Worm (Caenorhabditis elegans): ENCODE measurements around the gene T02H6.9.

T02H6.9 gene

ce11 chrII:683467-683866, 4.8 kb downstream of the T02H6.9 start, which contains the start of gene T02H6.6:
Gene T02H6.6, plus strand, starts transcription at chrII:683767.
- TF ChIP-seq mep-1 (tag; optimal IDR thresholded peaks at IDR 0.05), result no peak
- TF ChIP-seq nhr-48 (tag; optimal IDR thresholded peaks at IDR 0.05), result no peak
- TF ChIP-seq nhr-41 (GFP tag; IDR thresholded peaks at IDR 0.05), result no peak
- TF ChIP-seq mxl-3 (GFP tag; optimal IDR thresholded peaks at IDR 0.05), result no peak
- TF ChIP-seq snpc-4 (tag; optimal IDR thresholded peaks at IDR 0.05), result no peak
- no peak for TF ChIP-seq ama-1 (optimal IDR thresholded peaks at IDR 0.05)
- no peak for TF ChIP-seq tra-1 (GFP tag; IDR thresholded peaks at IDR 0.05)
- TF ChIP-seq ztf-7 (tag; optimal IDR thresholded peaks at IDR 0.05), result no peak
- TF ChIP-seq lin-29 (GFP tag; IDR thresholded peaks at IDR 0.05), result no peak
- TF ChIP-seq aly-2 (tag; optimal IDR thresholded peaks at IDR 0.05), result no peak
- TF ChIP-seq nhr-11 (tag; optimal IDR thresholded peaks at IDR 0.05), result no peak
- TF ChIP-seq madf-9 (GFP tag; conservative IDR thresholded peaks at IDR 0.05), result no peak
- no peak for TF ChIP-seq zag-1 (tag; optimal IDR thresholded peaks at IDR 0.05)
- no peak for TF ChIP-seq Y48G9A.11 (GFP tag; IDR thresholded peaks at IDR 0.05)
- no peak for TF ChIP-seq lir-3 (tag; optimal IDR thresholded peaks at IDR 0.05)
- TF ChIP-seq F10B5.3 (tag; optimal IDR thresholded peaks at IDR 0.05), result no peak
- no peak for TF ChIP-seq hlh-30 (tag; optimal IDR thresholded peaks at IDR 0.05; ENCODE audit: insufficient read depth)
- no peak for TF ChIP-seq skn-1 (tag; optimal IDR thresholded peaks at IDR 0.05)
- TF ChIP-seq attf-4 (tag; optimal IDR thresholded peaks at IDR 0.05), result no peak

DNA sequence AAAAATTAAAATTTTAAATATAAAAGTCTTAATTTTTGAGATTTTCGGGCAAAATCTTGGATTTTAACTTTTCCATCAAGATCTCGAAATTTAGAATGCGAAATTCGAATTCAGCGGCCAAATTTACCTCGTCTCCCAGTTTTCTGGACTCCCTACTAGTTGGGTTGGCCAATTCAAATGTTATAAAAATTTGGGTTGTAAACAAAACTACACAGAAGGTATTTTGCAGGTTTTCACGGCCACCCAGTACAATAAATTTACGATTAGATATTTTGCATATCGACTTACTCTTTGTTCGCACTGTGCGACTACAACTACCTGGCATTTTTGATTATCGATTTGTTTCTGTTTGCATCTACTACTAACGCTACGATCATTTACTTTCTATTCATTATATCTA, 6.1 kb downstream of the T02H6.9 start, which contains the start of gene T02H6.5:
TSS of gene T02H6.5 (plus strand) at position 301 of the 400 bp plus-strand sequence.
- no peak for TF ChIP-seq F37D6.2 (tag; optimal IDR thresholded peaks at IDR 0.05)
- TF ChIP-seq egl-43 (GFP tag; IDR thresholded peaks at IDR 0.05), result no peak
- no peak for TF ChIP-seq madf-9 (GFP tag; conservative IDR thresholded peaks at IDR 0.05)
- TF ChIP-seq daf-12 (tag; optimal IDR thresholded peaks at IDR 0.05), result no peak
- no peak for TF ChIP-seq nhr-11 (tag; optimal IDR thresholded peaks at IDR 0.05)
- no peak for TF ChIP-seq unc-62 (GFP tag; optimal IDR thresholded peaks at IDR 0.05 in 1 of 2)
- TF ChIP-seq unc-62 (tag; optimal IDR thresholded peaks at IDR 0.05), result no peak
- TF ChIP-seq hlh-30 (tag; optimal IDR thresholded peaks at IDR 0.05; ENCODE audit: insufficient read depth), result no peak
- no peak for TF ChIP-seq hlh-11 (tag; optimal IDR thresholded peaks at IDR 0.05)
- TF ChIP-seq lin-1 (GFP tag; IDR thresholded peaks at IDR 0.05), result no peak
- no peak for TF ChIP-seq ceh-62 (tag; optimal IDR thresholded peaks at IDR 0.05)
- TF ChIP-seq nhr-76 (tag; optimal IDR thresholded peaks at IDR 0.05), result no peak
- no peak for TF ChIP-seq F44E2.7 (GFP tag; IDR thresholded peaks at IDR 0.05)
- TF ChIP-seq nhr-10 (tag; optimal IDR thresholded peaks at IDR 0.05), result no peak

DNA sequence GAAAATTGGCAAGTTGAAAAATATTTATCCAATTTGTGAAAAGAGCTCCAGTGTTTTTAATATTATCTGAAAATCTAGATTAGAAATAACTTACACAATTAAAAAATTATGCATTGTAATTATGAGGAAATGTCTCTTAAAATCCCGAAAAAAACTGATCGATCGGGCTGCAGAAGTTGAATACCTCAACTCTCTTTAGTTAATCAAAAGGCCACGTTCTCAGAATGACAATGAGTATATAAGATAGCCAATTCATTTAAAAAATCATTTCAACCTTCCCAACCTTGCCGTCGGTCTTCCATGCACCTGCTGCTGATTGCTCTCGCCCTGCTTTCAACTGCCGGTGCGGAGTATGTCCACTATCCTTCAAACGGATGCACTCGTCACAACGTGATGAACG, 11.1 kb downstream of the T02H6.9 start, which contains the start of gene T02H6.4:
TSS of gene T02H6.4 (plus strand) at position 301 of the 400 bp plus-strand sequence.
- TF ChIP-seq madf-5 (GFP tag; IDR thresholded peaks at IDR 0.05), result 0 out of 4 replicates have a peak, but pooled peaks of 1 of the 2 experiments have one; percentile 9
- no peak for TF ChIP-seq T20F7.1 (GFP tag; optimal IDR thresholded peaks at IDR 0.05)

DNA sequence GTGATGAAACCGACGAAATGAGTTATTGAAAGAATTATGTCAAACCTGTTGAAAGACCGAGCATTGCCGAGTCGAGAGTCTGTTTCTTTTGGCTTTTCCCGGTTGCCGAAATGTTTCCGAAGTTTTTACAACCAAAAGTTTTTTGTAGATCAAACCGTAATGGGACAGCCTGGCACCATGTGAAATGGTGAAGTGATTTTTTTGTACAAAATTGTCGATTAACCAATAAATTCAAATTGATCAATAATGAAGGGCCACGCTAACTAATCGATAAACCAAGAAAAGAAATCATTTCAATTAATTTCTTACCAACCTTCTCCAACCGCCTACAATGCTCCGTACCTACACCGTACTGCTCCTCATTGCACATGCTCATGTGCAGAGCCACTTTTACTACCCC, 12.9 kb downstream of the T02H6.9 start, which contains the start of gene T02H6.3:
TSS of gene T02H6.3 (plus strand) at position 301 of the 400 bp plus-strand sequence.
- TF ChIP-seq nhr-11 (tag; optimal IDR thresholded peaks at IDR 0.05) (no peak), nhr-76 (tag; optimal IDR thresholded peaks at IDR 0.05) (no peak), lin-15B (tag; optimal IDR thresholded peaks at IDR 0.05) (no peak), ceh-20 (GFP tag; IDR thresholded peaks at IDR 0.05) (no peak), skn-1 (tag; optimal IDR thresholded peaks at IDR 0.05) (no peak), aly-2 (tag; optimal IDR thresholded peaks at IDR 0.05) (no peak), T20F7.1 (GFP tag; optimal IDR thresholded peaks at IDR 0.05) (no peak), lin-38 (GFP tag; IDR thresholded peaks at IDR 0.05) (no peak)

DNA sequence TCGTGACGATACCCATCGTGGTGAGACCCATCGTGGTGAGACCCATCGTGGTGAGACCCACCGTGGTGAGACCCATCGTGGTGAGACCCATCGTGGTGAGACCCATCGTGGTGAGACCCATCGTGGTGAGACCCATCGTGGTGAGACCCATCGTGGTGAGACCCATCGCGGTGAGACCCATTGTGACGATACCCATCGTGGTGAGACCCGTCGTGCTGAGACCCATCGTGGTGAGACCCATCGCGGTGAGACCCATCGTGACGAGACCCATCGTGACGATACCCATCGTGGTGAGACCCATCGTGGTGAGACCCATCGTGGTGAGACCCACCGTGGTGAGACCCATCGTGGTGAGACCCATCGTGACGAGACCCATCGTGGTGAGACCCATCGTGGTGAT, 16.4 kb downstream of the T02H6.9 start:
- 0 out of 2 replicates have a peak, but pooled peaks have one; percentile 63 for TF ChIP-seq F26F4.8 (GFP tag; conservative IDR thresholded peaks at IDR 0.05)
- TF ChIP-seq egl-43 (GFP tag; IDR thresholded peaks at IDR 0.05), result peak; percentile 86
- peak; percentile 89; the same call in 1 of the 2 replicates for TF ChIP-seq F44E2.7 (GFP tag; IDR thresholded peaks at IDR 0.05)
- peak; percentile 86; the same call in 1 of the 2 replicates for TF ChIP-seq dmd-8 (GFP tag; IDR thresholded peaks at IDR 0.05)
- TF ChIP-seq vab-7 (GFP tag; IDR thresholded peaks at IDR 0.05), result peak; percentile 36; the same call in 1 of the 2 replicates
- TF ChIP-seq set-16 (GFP tag; IDR thresholded peaks at IDR 0.05), result peak; percentile 66
- peak; percentile 70 to 92; a peak in 3 of 4 replicates for TF ChIP-seq madf-5 (GFP tag; IDR thresholded peaks at IDR 0.05)
- 0 out of 2 replicates have a peak, but pooled peaks have one; percentile 19 for TF ChIP-seq arid-1 (GFP tag; conservative IDR thresholded peaks at IDR 0.05)
- peak; percentile 73 for TF ChIP-seq lim-7 (GFP tag; IDR thresholded peaks at IDR 0.05)
- TF ChIP-seq mdt-29 (GFP tag; IDR thresholded peaks at IDR 0.05), result peak; percentile 68; the same call in 1 of the 2 replicates
- 0 out of 2 replicates have a peak, but pooled peaks have one; percentile 47 for TF ChIP-seq mxl-2 (GFP tag; conservative IDR thresholded peaks at IDR 0.05)
- TF ChIP-seq lin-1 (GFP tag; IDR thresholded peaks at IDR 0.05), result 0 out of 2 replicates have a peak, but pooled peaks have one; percentile 35
- peak; percentile 65; the same call in 1 of the 2 replicates for TF ChIP-seq dmd-9 (GFP tag; IDR thresholded peaks at IDR 0.05)
- peak; percentile 50 for TF ChIP-seq php-3 (GFP tag; IDR thresholded peaks at IDR 0.05)
